Fruit fly (Drosophila melanogaster) whole organism, wandering third instar larva: Measurements from ENCODE around the gene Ccdc39.

ENCODE experiments used
- Abd-B ChIP-seq: fragments of >200 bp; optimal IDR thresholded peaks from 2 replicates; lab custom pipeline; 2017; ENCODE audit warnings: missing biosample characterization, missing genetic modification characterization
- CG9705 ChIP-seq: fragments of 200-800 bp; sonication (Bioruptor generic); optimal IDR thresholded peaks from 2 replicates; lab custom pipeline; 2018; ENCODE audit warnings: missing biosample characterization, mild to moderate bottlenecking, missing genetic modification characterization
- CrebA ChIP-seq: fragments of 200-800 bp; sonication (Bioruptor generic); optimal IDR thresholded peaks from 2 replicates; lab custom pipeline; 2016; ENCODE audit warnings: missing biosample characterization, mild to moderate bottlenecking, missing genetic modification characterization, borderline replicate concordance
- Dfd ChIP-seq: fragments of >200 bp; optimal IDR thresholded peaks from 2 replicates; lab custom pipeline; 2017; ENCODE audit warnings: missing biosample characterization, missing genetic modification characterization
- Dif ChIP-seq: fragments of 200-275, 200-300 bp; sonication (Bioruptor generic); optimal IDR thresholded peaks from 2 replicates; lab custom pipeline; 2018; ENCODE audit warnings: missing biosample characterization, missing genetic modification characterization; ENCODE audit not compliant: partially characterized antibody
- HLH106 ChIP-seq: fragments of 200-800 bp; optimal IDR thresholded peaks from 3 replicates; lab custom pipeline; 2019; ENCODE audit warnings: missing biosample characterization, mild to moderate bottlenecking, missing genetic modification characterization, moderate library complexity
- Hnf4 ChIP-seq: fragments of 200-800 bp; sonication (Bioruptor generic); optimal IDR thresholded peaks from 2 replicates; lab custom pipeline; 2016; ENCODE audit warnings: missing biosample characterization, mild to moderate bottlenecking, missing genetic modification characterization
- Hr78 ChIP-seq: fragments of >200 bp; optimal IDR thresholded peaks from 2 replicates; lab custom pipeline; 2017; ENCODE audit warnings: missing biosample characterization, missing genetic modification characterization
- Hr83 ChIP-seq: fragments of 200-300 bp; sonication (Bioruptor generic); optimal IDR thresholded peaks from 2 replicates; lab custom pipeline; 2016; ENCODE audit warnings: missing biosample characterization, mild to moderate bottlenecking, missing genetic modification characterization, moderate library complexity; ENCODE audit not compliant: poor library complexity, severe bottlenecking
- Jra ChIP-seq: sonication (Bioruptor generic); optimal IDR thresholded peaks from 2 replicates; lab custom pipeline; 2016; ENCODE audit warnings: missing biosample characterization, missing genetic modification characterization
- Mio ChIP-seq: sonication (Bioruptor generic); optimal IDR thresholded peaks from 2 replicates; lab custom pipeline; 2016; ENCODE audit warnings: missing biosample characterization, missing genetic modification characterization
- Myc ChIP-seq: fragments of >200 bp; optimal IDR thresholded peaks from 2 replicates; lab custom pipeline; 2017
- N ChIP-seq: fragments of >200 bp; optimal IDR thresholded peaks from 2 replicates; lab custom pipeline; 2018; ENCODE audit warnings: missing biosample characterization, missing external identifiers, missing genetic modification characterization
- OdsH ChIP-seq: fragments of 200-800 bp; sonication (Bioruptor generic); optimal IDR thresholded peaks from 2 replicates; lab custom pipeline; 2016; ENCODE audit warnings: missing biosample characterization, mild to moderate bottlenecking, missing genetic modification characterization
- Rel ChIP-seq, 2 experiments: fragments of 200-800 bp; sonication (Bioruptor generic) in 1 of 2; optimal IDR thresholded peaks; 2 replicates in 1 of 2; 3 replicates in 1 of 2; lab custom pipeline; 2016 to 2019; ENCODE audit warnings: mild to moderate bottlenecking in 2 of 2, missing biosample characterization in 2 of 2, missing genetic modification characterization in 2 of 2, moderate library complexity in 1 of 2
- Sp1 ChIP-seq: fragments of 200-800 bp; sonication (Bioruptor generic); optimal IDR thresholded peaks from 3 replicates; lab custom pipeline; 2019; ENCODE audit warnings: missing biosample characterization, mild to moderate bottlenecking, missing genetic modification characterization, moderate library complexity
- Vsx2 ChIP-seq: fragments of 200-300, 225-300 bp; sonication (Bioruptor generic); optimal IDR thresholded peaks from 2 replicates; lab custom pipeline; 2018; ENCODE audit warnings: missing biosample characterization, missing genetic modification characterization; ENCODE audit not compliant: partially characterized antibody
- br ChIP-seq: fragments of 200-800 bp; sonication (Bioruptor generic); optimal IDR thresholded peaks from 2 replicates; lab custom pipeline; 2016; ENCODE audit warnings: missing biosample characterization, missing genetic modification characterization
- brk ChIP-seq: fragments of 200-800 bp; sonication (Bioruptor generic); optimal IDR thresholded peaks from 2 replicates; lab custom pipeline; 2016; ENCODE audit warnings: missing biosample characterization, mild to moderate bottlenecking, missing genetic modification characterization
- dl ChIP-seq, 2 experiments: fragments of 175-275, 200-275 bp in 1 of 2; fragments of 200-275 bp in 1 of 2; sonication (Bioruptor generic); optimal IDR thresholded peaks; lab custom pipeline; 2018; ENCODE audit warnings: mild to moderate bottlenecking in 2 of 2, missing biosample characterization in 2 of 2, missing genetic modification characterization in 2 of 2, moderate library complexity in 2 of 2; ENCODE audit not compliant: partially characterized antibody in 2 of 2, insufficient read depth in 1 of 2
- dmrt93B ChIP-seq: fragments of 200-800 bp; sonication (Bioruptor generic); optimal IDR thresholded peaks from 2 replicates; lab custom pipeline; 2018; ENCODE audit warnings: missing biosample characterization, mild to moderate bottlenecking, missing genetic modification characterization
- ey ChIP-seq: fragments of 200-800 bp; sonication (Bioruptor generic); optimal IDR thresholded peaks from 2 replicates; lab custom pipeline; 2016; ENCODE audit warnings: missing biosample characterization, missing genetic modification characterization
- foxo ChIP-seq, 2 experiments: fragments of 200-800 bp; sonication (Bioruptor generic); optimal IDR thresholded peaks; 2 replicates in 1 of 2; 3 replicates in 1 of 2; lab custom pipeline; 2016 to 2017; ENCODE audit warnings: missing biosample characterization in 2 of 2, missing genetic modification characterization in 2 of 2
- fru ChIP-seq: fragments of 200-800 bp; sonication (Bioruptor generic); optimal IDR thresholded peaks from 3 replicates; lab custom pipeline; 2016; ENCODE audit warnings: missing biosample characterization, mild to moderate bottlenecking, missing genetic modification characterization
- h ChIP-seq: fragments of 200-800 bp; sonication (Bioruptor generic); optimal IDR thresholded peaks from 3 replicates; lab custom pipeline; 2016; ENCODE audit warnings: missing biosample characterization, mild to moderate bottlenecking, missing genetic modification characterization
- jim ChIP-seq: fragments of 175-275, 200-325 bp; sonication (Bioruptor generic); optimal IDR thresholded peaks from 2 replicates; lab custom pipeline; 2016; ENCODE audit warnings: missing biosample characterization, mild to moderate bottlenecking, missing genetic modification characterization
- rgr ChIP-seq: fragments of 200-800 bp; sonication (Bioruptor generic); optimal IDR thresholded peaks from 3 replicates; lab custom pipeline; 2016; ENCODE audit warnings: missing biosample characterization, mild to moderate bottlenecking, missing genetic modification characterization
- sage ChIP-seq: fragments of 200-800 bp; sonication (Bioruptor generic); optimal IDR thresholded peaks from 2 replicates; lab custom pipeline; 2016; ENCODE audit warnings: missing biosample characterization, mild to moderate bottlenecking, missing genetic modification characterization
- sv ChIP-seq: fragments of 200-800 bp; sonication (Bioruptor generic); optimal IDR thresholded peaks from 3 replicates; lab custom pipeline; 2016; ENCODE audit warnings: missing biosample characterization, missing genetic modification characterization
- tai ChIP-seq: sonication (Bioruptor generic); optimal IDR thresholded peaks from 2 replicates; lab custom pipeline; 2016; ENCODE audit warnings: missing biosample characterization, missing genetic modification characterization
- usp ChIP-seq: fragments of >200 bp; optimal IDR thresholded peaks from 2 replicates; lab custom pipeline; 2017; ENCODE audit warnings: missing biosample characterization, missing genetic modification characterization
- woc ChIP-seq: sonication (Bioruptor generic); optimal IDR thresholded peaks from 2 replicates; lab custom pipeline; 2016; ENCODE audit warnings: missing biosample characterization, mild to moderate bottlenecking, missing genetic modification characterization

Gene Ccdc39

dm6 chr3R:4747292-4747691, 37.2 kb downstream of the Ccdc39 start:
- TF ChIP-seq brk (GFP tag; lab: Kevin White, UChicago) = no peak
- no peak for TF ChIP-seq tai
- TF ChIP-seq br (GFP tag; lab: Kevin White, UChicago) = no peak
- no peak for TF ChIP-seq dmrt93B (GFP tag; lab: Kevin White, UChicago)
- no peak for TF ChIP-seq Jra (GFP tag; lab: Kevin White, UChicago)
- no peak for TF ChIP-seq Myc (lab: Kevin White, UChicago)
- TF ChIP-seq Hr78 (GFP tag; lab: Kevin White, UChicago) = no peak
- TF ChIP-seq, all 38 proteins: peak for 0

DNA sequence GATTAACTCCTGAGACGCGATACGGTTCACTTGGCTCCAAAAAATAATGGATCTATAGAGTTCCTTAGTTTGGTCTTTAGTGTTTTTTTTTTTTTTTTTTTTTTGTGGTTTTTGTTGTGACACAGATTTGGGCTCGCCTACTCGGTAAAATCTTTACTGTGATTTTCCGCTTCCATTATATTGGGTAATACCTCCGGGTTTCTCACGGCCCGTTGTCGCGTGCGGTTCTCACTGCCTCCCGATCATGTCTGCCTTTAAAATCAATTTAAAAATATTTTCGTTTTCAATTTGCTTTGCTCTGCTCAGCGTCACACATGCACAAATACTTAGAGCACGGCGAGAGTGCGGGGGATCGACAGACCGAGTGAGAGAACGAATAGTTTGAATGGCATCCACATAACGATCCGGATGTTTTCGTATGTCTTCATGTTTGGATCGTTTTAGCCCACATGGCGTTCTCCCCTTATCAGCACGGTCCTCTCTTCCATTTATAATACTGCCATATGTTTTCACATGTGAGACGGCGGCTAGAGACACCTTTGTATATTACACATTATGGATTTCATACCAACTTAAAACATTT, 38.2 kb downstream of the Ccdc39 start:
- TF ChIP-seq dmrt93B (GFP tag; lab: Kevin White, UChicago) = no peak
- TF ChIP-seq Dfd (GFP tag; lab: Kevin White, UChicago) = no peak
- no peak for TF ChIP-seq Sp1 (GFP tag; lab: Kevin White, UChicago)
- no peak for TF ChIP-seq Hr83 (GFP tag; lab: Kevin White, UChicago)
- no peak for TF ChIP-seq brk (GFP tag; lab: Kevin White, UChicago)

DNA sequence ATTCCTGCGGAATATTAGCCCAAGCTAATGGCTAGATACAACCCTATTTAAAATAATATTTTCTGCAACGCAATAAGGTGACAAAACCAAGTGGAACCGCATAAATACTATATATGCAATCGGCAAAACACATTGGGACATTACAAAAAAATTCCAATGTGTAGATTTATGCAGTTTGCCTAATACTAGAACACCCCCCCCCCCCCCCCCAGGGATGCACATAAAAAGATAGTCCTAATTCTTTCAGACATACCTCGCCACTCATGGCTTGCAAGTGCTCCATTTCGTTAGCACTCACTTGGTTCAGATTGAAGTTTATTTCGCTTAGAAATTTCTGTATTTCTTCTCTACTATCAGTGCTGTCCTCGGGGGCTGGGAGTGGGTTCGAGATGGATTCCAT, 39.0 kb downstream of the Ccdc39 start:
- peak; percentile 80 for TF ChIP-seq Dfd (GFP tag; lab: Kevin White, UChicago)
- TF ChIP-seq N (GFP tag; lab: Kevin White, UChicago) = no peak
- TF ChIP-seq Mio = no peak
- TF ChIP-seq usp (GFP tag; lab: Kevin White, UChicago) = no peak

dm6 chr3R:4740592-4741500, 43.7 kb downstream of the Ccdc39 start:
- peak; percentile 13 for TF ChIP-seq Sp1 (GFP tag; lab: Kevin White, UChicago)
- no peak for TF ChIP-seq fru (GFP tag; lab: Kevin White, UChicago)
- TF ChIP-seq usp (GFP tag; lab: Kevin White, UChicago) = no peak
- no peak for TF ChIP-seq Hr83 (GFP tag; lab: Kevin White, UChicago)
- no peak for TF ChIP-seq Hnf4 (GFP tag; lab: Kevin White, UChicago)
- TF ChIP-seq sv (GFP tag; lab: Kevin White, UChicago) = no peak
- TF ChIP-seq dl (GFP tag; optimal IDR thresholded peaks at IDR 0.05; lab: Kevin White, UChicago; ENCODE audit: insufficient read depth in 1 of 2, partially characterized antibody in 2 of 2) = peak; percentile 36 to 44
- TF ChIP-seq jim (GFP tag; lab: Kevin White, UChicago) = no peak
- peak; percentile 54 for TF ChIP-seq sage
- no peak for TF ChIP-seq OdsH (GFP tag; lab: Kevin White, UChicago)
- TF ChIP-seq Dif = peak; percentile 60

DNA sequence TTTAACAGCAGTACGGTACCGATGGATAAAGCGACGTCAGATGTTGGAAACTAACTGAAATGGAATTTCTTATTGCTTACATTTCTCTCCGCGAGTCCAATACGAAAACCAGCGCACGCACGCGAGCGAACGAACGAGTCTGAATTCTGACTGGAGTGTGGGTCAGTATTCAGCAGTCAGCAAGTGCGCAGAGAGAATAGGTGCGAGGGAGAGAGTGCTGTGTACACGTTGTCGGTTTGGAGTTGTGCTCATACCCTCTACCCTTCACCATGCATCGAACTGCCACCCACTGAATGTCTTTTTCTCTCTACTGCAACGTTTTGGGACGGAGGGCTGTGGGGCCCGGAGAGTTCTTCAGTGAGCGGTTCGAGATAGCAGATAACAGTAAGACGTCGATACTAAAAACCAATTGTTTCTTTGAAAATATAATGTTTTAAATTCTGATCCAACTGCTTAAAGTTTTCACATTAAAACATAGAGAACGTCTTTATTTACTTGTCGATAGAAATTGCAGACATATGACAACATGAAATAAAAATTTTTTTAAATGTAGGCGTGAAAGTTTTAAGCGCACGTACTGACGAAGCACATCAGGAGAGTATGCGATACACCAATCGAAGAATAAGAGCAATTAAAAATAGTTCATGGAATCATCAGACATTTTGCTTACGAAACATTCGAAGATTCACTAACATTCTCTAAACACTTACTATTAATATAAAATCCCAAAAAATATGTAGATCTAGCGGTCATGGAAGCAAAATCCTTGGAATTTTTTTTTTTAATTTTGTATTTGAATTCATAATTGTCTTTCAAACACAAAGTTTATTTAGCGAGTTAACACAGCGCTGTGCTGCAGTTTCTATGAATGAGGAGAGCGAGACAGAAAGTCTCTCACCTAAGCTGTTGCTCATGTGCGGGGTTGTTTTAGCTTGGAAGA, 44.8 kb downstream of the Ccdc39 start:
- peak; percentile 88 for TF ChIP-seq sv (GFP tag; lab: Kevin White, UChicago)
- peak in 1 of 2 experiments; percentile 84 for TF ChIP-seq foxo (GFP tag; optimal IDR thresholded peaks at IDR 0.05; lab: Kevin White, UChicago)
- TF ChIP-seq Hr83 (GFP tag; lab: Kevin White, UChicago) = peak; percentile 94
- no peak for TF ChIP-seq Rel (GFP tag; optimal IDR thresholded peaks at IDR 0.05; lab: Kevin White, UChicago)
- TF ChIP-seq Rel (tag; optimal IDR thresholded peaks at IDR 0.05; lab: Kevin White, UChicago) = peak; percentile 16
- TF ChIP-seq Myc (lab: Kevin White, UChicago) = no peak
- TF ChIP-seq br (GFP tag; lab: Kevin White, UChicago) = peak; percentile 81
- TF ChIP-seq h (GFP tag; lab: Kevin White, UChicago) = peak; percentile 78
- no peak for TF ChIP-seq Abd-B (GFP tag; lab: Kevin White, UChicago)
- no peak for TF ChIP-seq brk (GFP tag; lab: Kevin White, UChicago)
- no peak for TF ChIP-seq Mio
- peak; percentile 71 for TF ChIP-seq HLH106
- no peak for TF ChIP-seq Dfd (GFP tag; lab: Kevin White, UChicago)
- peak; percentile 38 for TF ChIP-seq Jra (GFP tag; lab: Kevin White, UChicago)
- peak; percentile 1 for TF ChIP-seq sage
- no peak for TF ChIP-seq N (GFP tag; lab: Kevin White, UChicago)
- peak; percentile 84 for TF ChIP-seq Vsx2 (GFP tag; lab: Kevin White, UChicago)
- TF ChIP-seq Sp1 (GFP tag; lab: Kevin White, UChicago) = peak; percentile 66
- peak; percentile 72 for TF ChIP-seq rgr
- peak; percentile 82 for TF ChIP-seq fru (GFP tag; lab: Kevin White, UChicago)
- peak; percentile 75 to 94 for TF ChIP-seq dl (GFP tag; optimal IDR thresholded peaks at IDR 0.05; lab: Kevin White, UChicago; ENCODE audit: insufficient read depth in 1 of 2, partially characterized antibody in 2 of 2)
- peak; percentile 72 for TF ChIP-seq OdsH (GFP tag; lab: Kevin White, UChicago)
- peak; percentile 93 for TF ChIP-seq CrebA
- peak; percentile 84 for TF ChIP-seq ey
- TF ChIP-seq CG9705 (GFP tag; lab: Kevin White, UChicago) = peak; percentile 51
- TF ChIP-seq Dif = peak; percentile 94
- TF ChIP-seq Hnf4 (GFP tag; lab: Kevin White, UChicago) = peak; percentile 53
- peak; percentile 87 for TF ChIP-seq woc (GFP tag; lab: Kevin White, UChicago)
- TF ChIP-seq usp (GFP tag; lab: Kevin White, UChicago) = no peak
